Worm (Caenorhabditis elegans) whole organism, L3 larva: ENCODE measurements around the gene nhr-37.

Experiments
- R02D3.7 ChIP-seq: fragments of 150-350 bp; optimal IDR thresholded peaks from 2 replicates; lab custom pipeline; 2014; ENCODE audit warnings: missing biosample characterization, missing genetic modification characterization
- ZK546.5 ChIP-seq: sonication (generic microtip); optimal IDR thresholded peaks from 2 replicates; lab custom pipeline; 2017; ENCODE audit warnings: missing biosample characterization, missing genetic modification characterization
- aly-2 ChIP-seq: fragments of 150-350 bp; optimal IDR thresholded peaks from 2 replicates; lab custom pipeline; 2014; ENCODE audit warnings: missing biosample characterization, missing genetic modification characterization
- ama-1 ChIP-seq: fragments of 150-350 bp; optimal IDR thresholded peaks from 2 replicates; lab custom pipeline; 2018
- ceh-16 ChIP-seq: sonication (generic microtip); optimal IDR thresholded peaks from 2 replicates; lab custom pipeline; 2017; ENCODE audit warnings: missing biosample characterization, missing genetic modification characterization
- ceh-28 ChIP-seq: fragments of 150-350 bp; optimal IDR thresholded peaks from 2 replicates; lab custom pipeline; 2014; ENCODE audit warnings: missing biosample characterization, missing genetic modification reagents, missing genetic modification characterization
- ceh-82 ChIP-seq: fragments of 150-350 bp; optimal IDR thresholded peaks from 2 replicates; lab custom pipeline; 2014; ENCODE audit warnings: missing biosample characterization, missing genetic modification characterization
- ceh-9 ChIP-seq: sonication (generic microtip); optimal IDR thresholded peaks from 2 replicates; lab custom pipeline; 2018; ENCODE audit warnings: missing biosample characterization, missing genetic modification characterization
- egl-27 ChIP-seq: sonication (generic microtip); optimal IDR thresholded peaks from 4 replicates; lab custom pipeline; 2017; ENCODE audit warnings: missing biosample characterization, missing genetic modification reagents, missing genetic modification characterization
- egl-5 ChIP-seq: fragments of 150-350 bp; optimal IDR thresholded peaks from 2 replicates; lab custom pipeline; 2017; ENCODE audit warnings: missing biosample characterization, missing genetic modification reagents, missing genetic modification characterization, inconsistent platforms
- elt-2 ChIP-seq: sonication (generic microtip); optimal IDR thresholded peaks from 2 replicates; lab custom pipeline; 2016; ENCODE audit warnings: missing genetic modification reagents, mild to moderate bottlenecking, missing genetic modification characterization, missing compliant biosample characterization
- eor-1 ChIP-seq, 2 experiments: fragments of 150-350 bp; optimal IDR thresholded peaks; 2 replicates each; lab custom pipeline; 2014 to 2018; ENCODE audit warnings: missing biosample characterization in 2 of 2, missing genetic modification characterization in 2 of 2
- fkh-10 ChIP-seq: sonication (generic microtip); optimal IDR thresholded peaks from 2 replicates; lab custom pipeline; 2017; ENCODE audit warnings: missing biosample characterization, missing genetic modification reagents, missing genetic modification characterization
- fos-1 ChIP-seq: fragments of 150-350 bp; optimal IDR thresholded peaks from 2 replicates; lab custom pipeline; 2014; ENCODE audit warnings: missing biosample characterization, missing genetic modification characterization
- hmg-11 ChIP-seq: sonication (generic microtip); optimal IDR thresholded peaks from 2 replicates; lab custom pipeline; 2016; ENCODE audit warnings: missing genetic modification characterization, missing compliant biosample characterization
- jun-1 ChIP-seq: fragments of 150-350 bp; optimal IDR thresholded peaks from 2 replicates; lab custom pipeline; 2014; ENCODE audit warnings: missing biosample characterization, missing genetic modification reagents, missing genetic modification characterization
- lin-15B ChIP-seq: fragments of 150-350 bp; optimal IDR thresholded peaks from 2 replicates; lab custom pipeline; 2014; ENCODE audit warnings: missing biosample characterization, missing genetic modification characterization
- lin-39 ChIP-seq: fragments of 150-350 bp; optimal IDR thresholded peaks from 2 replicates; lab custom pipeline; 2018; ENCODE audit warnings: missing biosample characterization, missing genetic modification reagents, missing genetic modification characterization
- lsy-12 ChIP-seq: sonication (generic microtip); optimal IDR thresholded peaks from 2 replicates; lab custom pipeline; 2016; ENCODE audit warnings: mild to moderate bottlenecking, missing genetic modification characterization, missing compliant biosample characterization
- mml-1 ChIP-seq: fragments of 150-350 bp; sonication (generic microtip); optimal IDR thresholded peaks from 3 replicates; lab custom pipeline; 2014; ENCODE audit warnings: missing biosample characterization, missing genetic modification characterization
- nfya-1 ChIP-seq: sonication (generic microtip); optimal IDR thresholded peaks from 2 replicates; lab custom pipeline; 2017; ENCODE audit warnings: missing genetic modification characterization, mild to moderate bottlenecking, missing compliant biosample characterization, antibody characterized with exemption, moderate library complexity; ENCODE audit not compliant: insufficient read depth
- nhr-11 ChIP-seq: fragments of 150-350 bp; optimal IDR thresholded peaks from 2 replicates; lab custom pipeline; 2014; ENCODE audit warnings: missing biosample characterization, missing genetic modification characterization
- nhr-12 ChIP-seq: fragments of 150-350 bp; optimal IDR thresholded peaks from 2 replicates; lab custom pipeline; 2014; ENCODE audit warnings: missing biosample characterization, missing genetic modification characterization
- nhr-23 ChIP-seq: fragments of 150-350 bp; optimal IDR thresholded peaks from 2 replicates; lab custom pipeline; 2014; ENCODE audit warnings: missing biosample characterization, missing genetic modification reagents, missing genetic modification characterization
- nhr-237 ChIP-seq: fragments of 150-350 bp; optimal IDR thresholded peaks from 2 replicates; lab custom pipeline; 2014; ENCODE audit warnings: missing biosample characterization, missing genetic modification characterization
- nhr-28 ChIP-seq: fragments of 150-350 bp; optimal IDR thresholded peaks from 2 replicates; lab custom pipeline; 2014; ENCODE audit warnings: missing biosample characterization, missing genetic modification characterization
- nhr-43 ChIP-seq: sonication (generic microtip); optimal IDR thresholded peaks from 2 replicates; lab custom pipeline; 2016; ENCODE audit warnings: mild to moderate bottlenecking, missing genetic modification characterization, missing compliant biosample characterization; ENCODE audit not compliant: poor library complexity, severe bottlenecking
- nhr-67 ChIP-seq: fragments of 150-350 bp; optimal IDR thresholded peaks from 2 replicates; lab custom pipeline; 2014; ENCODE audit warnings: missing biosample characterization, missing genetic modification characterization
- nhr-76 ChIP-seq: fragments of 150-350 bp; sonication (generic microtip); optimal IDR thresholded peaks from 5 replicates; lab custom pipeline; 2014; ENCODE audit warnings: missing biosample characterization, missing genetic modification characterization
- nhr-77 ChIP-seq: fragments of 150-350 bp; optimal IDR thresholded peaks from 2 replicates; lab custom pipeline; 2014; ENCODE audit warnings: missing biosample characterization, missing genetic modification characterization
- pha-4 ChIP-seq: fragments of 150-350 bp; optimal IDR thresholded peaks from 2 replicates; lab custom pipeline; 2014; ENCODE audit warnings: missing biosample characterization, missing genetic modification reagents, missing genetic modification characterization
- pqm-1 ChIP-seq: fragments of 150-350 bp; optimal IDR thresholded peaks from 2 replicates; lab custom pipeline; 2017; ENCODE audit warnings: missing biosample characterization, missing genetic modification characterization, inconsistent platforms
- sea-2 ChIP-seq: fragments of 150-350 bp; sonication (generic microtip); optimal IDR thresholded peaks from 4 replicates; lab custom pipeline; 2014; ENCODE audit warnings: missing biosample characterization, missing genetic modification reagents, missing genetic modification characterization
- skn-1 ChIP-seq: fragments of 150-350 bp; optimal IDR thresholded peaks from 2 replicates; lab custom pipeline; 2014; ENCODE audit warnings: missing biosample characterization, missing genetic modification characterization
- snpc-4 ChIP-seq: fragments of 150-350 bp; optimal IDR thresholded peaks from 2 replicates; lab custom pipeline; 2014; ENCODE audit warnings: missing biosample characterization, missing genetic modification characterization
- tbx-2 ChIP-seq: sonication (generic microtip); optimal IDR thresholded peaks from 2 replicates; lab custom pipeline; 2016; ENCODE audit warnings: mild to moderate bottlenecking, missing genetic modification characterization, missing compliant biosample characterization
- unc-39 ChIP-seq: sonication (generic microtip); optimal IDR thresholded peaks from 4 replicates; lab custom pipeline; 2017; ENCODE audit warnings: missing biosample characterization, missing genetic modification characterization
- unc-62 ChIP-seq: fragments of 150-350 bp; sonication (generic microtip); optimal IDR thresholded peaks from 4 replicates; lab custom pipeline; 2014; ENCODE audit warnings: missing biosample characterization, missing genetic modification reagents, missing genetic modification characterization
- zag-1 ChIP-seq: fragments of 150-350 bp; optimal IDR thresholded peaks from 2 replicates; lab custom pipeline; 2014; ENCODE audit warnings: missing biosample characterization, missing genetic modification characterization

The nhr-37 gene

DNA sequence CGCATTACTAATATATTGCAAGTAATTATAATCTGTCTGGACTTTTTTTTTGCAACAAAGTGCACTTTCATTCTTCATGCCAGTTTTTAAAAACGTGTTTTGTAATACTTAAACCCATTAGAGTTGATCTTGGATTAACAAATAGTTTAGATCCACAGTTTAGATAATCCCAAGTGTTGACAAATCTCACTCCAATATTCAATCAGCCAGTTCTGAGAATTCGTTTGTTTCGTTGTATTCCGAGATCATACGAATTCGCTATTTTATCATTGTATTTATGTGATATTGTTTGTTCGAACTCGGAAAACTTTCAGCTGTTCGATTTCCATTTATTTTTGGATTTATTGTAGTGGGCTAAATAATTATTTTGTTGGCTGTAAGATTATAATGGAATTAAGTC lies 23.8 kb downstream of the nhr-37 start:
- TF ChIP-seq snpc-4 (tag; lab: Kevin White, UChicago) = no peak
- no peak for TF ChIP-seq nhr-67
- TF ChIP-seq fos-1 (tag; lab: Kevin White, UChicago) = no peak
- no peak for TF ChIP-seq nhr-12
- no peak for TF ChIP-seq lin-39 (tag; lab: Kevin White, UChicago)
- TF ChIP-seq pqm-1 (tag; lab: Kevin White, UChicago) = no peak
- TF ChIP-seq aly-2 (tag; lab: Kevin White, UChicago) = no peak
- TF ChIP-seq nhr-11 (tag; lab: Kevin White, UChicago) = no peak
- TF ChIP-seq, all 47 proteins: peak for 0

DNA sequence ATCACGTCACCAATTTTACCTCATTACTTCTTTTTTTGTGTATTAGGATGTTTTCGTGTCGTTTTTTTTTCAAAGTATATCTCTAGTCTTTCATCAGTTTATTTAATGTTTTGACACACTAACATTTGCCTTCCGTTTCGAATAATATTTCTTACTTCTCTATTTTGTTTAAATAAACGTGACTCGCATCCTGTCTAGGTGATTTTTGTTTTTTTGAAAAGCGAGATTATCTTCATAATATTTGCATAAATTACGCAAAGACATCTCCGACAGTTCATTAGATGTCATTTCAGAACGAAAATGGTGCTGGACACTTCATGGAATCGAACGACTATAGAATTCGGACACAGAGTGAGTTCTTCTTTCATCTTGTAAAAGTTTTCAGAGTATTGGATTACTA lies 27.3 kb downstream of the nhr-37 start, which contains the start of gene T10H9.1:
Gene T10H9.1 (plus strand): TSS at position 301 of the 400 bp plus-strand sequence.
- TF ChIP-seq fkh-10 = no peak
- TF ChIP-seq nhr-43 (tag; lab: Kevin White, UChicago) = no peak
- no peak for TF ChIP-seq egl-5 (tag; lab: Kevin White, UChicago)
- no peak for TF ChIP-seq hmg-11
- TF ChIP-seq zag-1 (tag; lab: Kevin White, UChicago) = no peak
- TF ChIP-seq nhr-237 (tag; lab: Kevin White, UChicago) = no peak
- TF ChIP-seq aly-2 (tag; lab: Kevin White, UChicago) = no peak
- TF ChIP-seq nhr-77 (tag; lab: Kevin White, UChicago) = no peak
- TF ChIP-seq ceh-16 = no peak
- TF ChIP-seq nhr-28 = no peak
- no peak for TF ChIP-seq ceh-9
- no peak for TF ChIP-seq tbx-2 (tag; lab: Kevin White, UChicago)
- no peak for TF ChIP-seq lin-39 (tag; lab: Kevin White, UChicago)
- no peak for TF ChIP-seq nhr-67
- TF ChIP-seq sea-2 (GFP tag; lab: Kevin White, UChicago) = no peak

DNA sequence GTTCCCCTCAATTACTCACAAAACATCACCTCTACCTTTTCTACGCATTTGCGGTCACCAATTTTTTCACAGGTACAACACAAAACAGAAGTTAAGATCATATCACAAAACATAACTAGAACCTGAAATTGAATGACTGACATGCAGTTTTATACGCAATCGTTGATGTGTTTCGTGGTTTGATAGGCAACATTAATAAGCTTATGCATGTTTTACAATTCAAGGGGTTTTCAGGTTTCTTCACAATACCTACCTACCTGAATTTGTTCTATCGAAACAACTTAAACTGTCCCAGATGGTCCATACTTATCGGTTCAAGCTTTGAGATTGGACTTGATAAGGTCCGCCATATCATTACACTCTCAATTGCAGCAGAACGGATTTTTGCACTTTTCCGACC lies 28.5 kb downstream of the nhr-37 start:
- TF ChIP-seq lsy-12 (no peak), nhr-77 (tag; lab: Kevin White, UChicago) (no peak), unc-39 (tag; lab: Kevin White, UChicago) (no peak), ama-1 (lab: Kevin White, UChicago) (no peak), ceh-9 (no peak), aly-2 (tag; lab: Kevin White, UChicago) (no peak), nhr-11 (tag; lab: Kevin White, UChicago) (no peak), nhr-12 (no peak), snpc-4 (tag; lab: Kevin White, UChicago) (no peak)

DNA sequence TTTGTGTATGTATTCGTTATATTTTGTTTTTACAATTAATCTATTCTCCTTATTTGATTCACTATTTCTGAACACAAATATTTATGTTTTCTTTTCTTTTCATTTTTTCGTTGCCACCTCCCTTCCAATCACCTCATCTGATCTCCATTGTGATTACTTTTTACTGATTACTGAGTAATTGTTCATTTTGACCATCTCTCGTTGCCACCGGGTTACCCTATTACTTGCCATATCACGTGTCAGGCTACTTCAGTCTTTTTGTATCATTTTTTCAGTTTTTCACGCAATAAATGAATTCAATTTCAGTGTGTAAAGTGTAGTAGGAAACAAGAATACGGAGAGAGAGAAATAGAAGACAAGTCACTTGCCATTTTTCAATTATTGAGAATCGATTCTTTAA lies 30.1 kb downstream of the nhr-37 start, which contains the start of gene T10H9.8:
Gene T10H9.8 (plus strand): TSS at position 301 of the 400 bp plus-strand sequence.
- TF ChIP-seq lin-15B (tag; lab: Kevin White, UChicago) = no peak
- TF ChIP-seq, all 47 proteins: peak for 0

DNA sequence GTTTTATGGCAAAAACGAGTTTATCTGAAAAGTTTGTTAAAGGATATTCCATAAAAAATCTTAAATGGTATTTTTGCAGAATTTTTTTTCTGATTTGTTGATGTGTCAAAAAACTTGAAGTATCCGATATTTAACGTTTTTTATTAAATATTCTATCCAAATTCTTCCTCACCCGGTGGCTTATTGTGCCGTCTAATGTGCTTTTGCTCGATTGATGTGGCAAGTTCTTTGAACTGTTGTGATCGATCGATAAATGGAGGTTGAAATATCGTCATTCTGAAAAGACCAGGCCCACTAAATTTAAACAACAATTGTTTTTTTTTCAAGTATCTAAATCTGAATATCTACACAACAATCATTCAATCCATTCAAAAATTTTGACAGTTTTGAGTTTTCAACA lies 33.2 kb downstream of the nhr-37 start, which contains the start of gene syx-18:
Gene syx-18 (minus strand): TSS at position 276 of the 400 bp plus-strand sequence.
- TF ChIP-seq ama-1 (lab: Kevin White, UChicago) = peak; percentile 62
- no peak for TF ChIP-seq tbx-2 (tag; lab: Kevin White, UChicago)

DNA sequence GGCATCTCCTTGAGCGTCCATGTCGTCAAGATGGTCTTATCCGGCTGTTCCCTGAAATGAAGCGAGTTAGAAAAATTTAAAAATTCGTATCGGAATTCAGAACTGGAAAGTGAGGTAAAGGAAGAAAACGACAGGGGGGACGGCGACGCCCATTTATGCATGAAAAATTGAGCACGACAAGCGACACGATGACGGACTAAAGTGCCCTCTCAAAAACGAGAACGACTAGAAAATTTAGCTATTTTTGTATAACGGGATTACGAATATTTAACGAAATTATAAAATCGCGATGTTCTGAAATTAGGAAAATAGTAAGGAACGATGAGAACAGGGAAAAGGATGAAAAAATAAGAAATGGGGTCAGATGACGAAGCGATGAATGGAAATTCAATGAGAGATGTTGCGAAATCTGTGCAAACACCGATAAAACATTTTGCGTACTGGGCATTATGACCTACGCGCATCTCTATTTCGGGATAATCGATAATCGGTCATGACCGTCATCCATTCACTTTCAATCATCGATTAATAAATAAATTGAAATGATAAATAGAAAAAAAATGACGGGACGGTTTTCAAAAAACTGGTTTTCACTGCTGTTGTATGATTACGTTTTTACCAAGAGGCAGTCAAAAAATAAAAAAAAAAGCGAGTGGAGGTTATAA lies 34.6 kb downstream of the nhr-37 start, which contains the start of gene snb-1:
Gene snb-1 (minus strand): TSS at position 51 of the 665 bp plus-strand sequence.
- TF ChIP-seq egl-27 (tag; lab: Kevin White, UChicago) = no peak
- TF ChIP-seq egl-5 (tag; lab: Kevin White, UChicago) = peak; percentile 35
- no peak for TF ChIP-seq eor-1 (tag; optimal IDR thresholded peaks at IDR 0.05; lab: Kevin White, UChicago)
- no peak for TF ChIP-seq ceh-16
- TF ChIP-seq ZK546.5 (tag; lab: Kevin White, UChicago) = no peak
- TF ChIP-seq sea-2 (GFP tag; lab: Kevin White, UChicago) = no peak
- no peak for TF ChIP-seq fos-1 (tag; lab: Kevin White, UChicago)
- TF ChIP-seq jun-1 (tag; lab: Kevin White, UChicago) = peak; percentile 42
- peak; percentile 54 for TF ChIP-seq pqm-1 (tag; lab: Kevin White, UChicago)
- peak; percentile 35 for TF ChIP-seq skn-1
- TF ChIP-seq nhr-12 = no peak
- no peak for TF ChIP-seq nhr-76 (tag; lab: Kevin White, UChicago)
- no peak for TF ChIP-seq ama-1 (lab: Kevin White, UChicago)
- peak; percentile 95 for TF ChIP-seq ceh-28
- peak; percentile 86 for TF ChIP-seq ceh-82 (tag; lab: Kevin White, UChicago)
- peak; percentile 69 for TF ChIP-seq pha-4 (tag; lab: Kevin White, UChicago)
- TF ChIP-seq R02D3.7 (tag; lab: Kevin White, UChicago) = no peak
- TF ChIP-seq nhr-28 = no peak
- peak; percentile 29 for TF ChIP-seq lin-39 (tag; lab: Kevin White, UChicago)
- peak; percentile 97 for TF ChIP-seq nhr-23 (tag; lab: Kevin White, UChicago)
- no peak for TF ChIP-seq tbx-2 (tag; lab: Kevin White, UChicago)
- no peak for TF ChIP-seq unc-62 (GFP tag; lab: Kevin White, UChicago)
- peak; percentile 34 for TF ChIP-seq lin-15B (tag; lab: Kevin White, UChicago)
- no peak for TF ChIP-seq mml-1 (tag; lab: Kevin White, UChicago)
- TF ChIP-seq nhr-237 (tag; lab: Kevin White, UChicago) = no peak
- TF ChIP-seq elt-2 (tag; lab: Kevin White, UChicago) = peak; percentile 23
- TF ChIP-seq nhr-77 (tag; lab: Kevin White, UChicago) = peak; percentile 12
- peak; percentile 6 for TF ChIP-seq snpc-4 (tag; lab: Kevin White, UChicago)
- peak; percentile 68 for TF ChIP-seq nfya-1
- TF ChIP-seq nhr-43 (tag; lab: Kevin White, UChicago) = peak; percentile 13
